Fruit fly (Drosophila melanogaster) whole organism, prepupa: Measurements from ENCODE around the gene CG13999.

ENCODE experiments used
- CG11294 ChIP-seq: fragments of 200-800 bp; sonication (Bioruptor generic); IDR thresholded peaks from 2 replicates; pipeline ENCODE4 v1.3.6; 2022; ENCODE audit warnings: missing biosample characterization, missing genetic modification characterization
- CG15336 ChIP-seq: fragments of 200-800 bp; sonication (Bioruptor generic); IDR thresholded peaks from 2 replicates; pipeline ENCODE4 v1.3.6; 2022; ENCODE audit warnings: missing biosample characterization, missing genetic modification characterization
- CG16779 ChIP-seq: fragments of 200-800 bp; sonication (Bioruptor generic); optimal IDR thresholded peaks from 3 replicates; lab custom pipeline; 2017; ENCODE audit warnings: missing biosample characterization, mild to moderate bottlenecking, missing genetic modification characterization
- CG31627 ChIP-seq: fragments of 200-800 bp; sonication (Bioruptor generic); optimal IDR thresholded peaks from 3 replicates; lab custom pipeline; 2016; ENCODE audit warnings: missing biosample characterization, missing genetic modification characterization
- CG34406 ChIP-seq: fragments of 200-800 bp; sonication (Bioruptor generic); optimal IDR thresholded peaks from 3 replicates; lab custom pipeline; 2016; ENCODE audit warnings: missing biosample characterization, missing genetic modification characterization
- CG3919 ChIP-seq: fragments of 200-800 bp; sonication (Bioruptor generic); optimal IDR thresholded peaks from 3 replicates; lab custom pipeline; 2016; ENCODE audit warnings: missing biosample characterization, missing genetic modification characterization
- CG6276 ChIP-seq: fragments of 200-800 bp; sonication (Bioruptor generic); optimal IDR thresholded peaks from 2 replicates; lab custom pipeline; 2017; ENCODE audit warnings: missing biosample characterization, mild to moderate bottlenecking, missing genetic modification characterization
- CG6854 ChIP-seq: fragments of 200-800 bp; sonication (Bioruptor generic); optimal IDR thresholded peaks from 2 replicates; lab custom pipeline; 2017; ENCODE audit warnings: missing biosample characterization, mild to moderate bottlenecking, missing genetic modification characterization
- CG7368 ChIP-seq: fragments of 200-800 bp; sonication (Bioruptor generic); optimal IDR thresholded peaks from 3 replicates; lab custom pipeline; 2016; ENCODE audit warnings: missing biosample characterization, missing genetic modification characterization
- CG8119 ChIP-seq: fragments of 200-800 bp; sonication (Bioruptor generic); IDR thresholded peaks from 3 replicates; pipeline ENCODE4 v1.3.6; 2022; ENCODE audit warnings: missing biosample characterization, missing genetic modification characterization
- Eip75B ChIP-seq: fragments of 200-800 bp; sonication (Bioruptor generic); optimal IDR thresholded peaks from 3 replicates; lab custom pipeline; 2016; ENCODE audit warnings: missing biosample characterization, missing genetic modification characterization
- Ets21C ChIP-seq: fragments of 200-800 bp; sonication (Bioruptor generic); optimal IDR thresholded peaks from 3 replicates; lab custom pipeline; 2016; ENCODE audit warnings: missing biosample characterization, missing genetic modification characterization
- Hr38 ChIP-seq: sonication (Bioruptor generic); optimal IDR thresholded peaks from 2 replicates; lab custom pipeline; 2016; ENCODE audit warnings: missing biosample characterization, missing genetic modification characterization
- Lpt ChIP-seq: fragments of 200-800 bp; sonication (Bioruptor generic); optimal IDR thresholded peaks from 3 replicates; lab custom pipeline; 2016; ENCODE audit warnings: missing biosample characterization, missing genetic modification characterization
- Smox ChIP-seq: fragments of 200-800 bp; sonication (Bioruptor generic); optimal IDR thresholded peaks from 3 replicates; lab custom pipeline; 2016; ENCODE audit warnings: missing biosample characterization, missing genetic modification characterization
- Sox102F ChIP-seq: fragments of 200-800 bp; sonication (Bioruptor generic); optimal IDR thresholded peaks from 2 replicates; lab custom pipeline; 2016; ENCODE audit warnings: missing biosample characterization, mild to moderate bottlenecking, missing genetic modification characterization
- Sox14 ChIP-seq: fragments of 200-800 bp; sonication (Bioruptor generic); optimal IDR thresholded peaks from 3 replicates; lab custom pipeline; 2016; ENCODE audit warnings: missing biosample characterization, missing genetic modification characterization
- Sox15 ChIP-seq: fragments of 200-800 bp; sonication (Bioruptor generic); optimal IDR thresholded peaks from 3 replicates; lab custom pipeline; 2016; ENCODE audit warnings: missing biosample characterization, missing genetic modification characterization
- achi ChIP-seq: fragments of 200-800 bp; sonication (Bioruptor generic); optimal IDR thresholded peaks from 3 replicates; lab custom pipeline; 2016; ENCODE audit warnings: missing biosample characterization, missing genetic modification characterization
- cyc ChIP-seq: fragments of 200-800 bp; sonication (Bioruptor generic); optimal IDR thresholded peaks from 3 replicates; lab custom pipeline; 2016; ENCODE audit warnings: missing biosample characterization, missing genetic modification characterization
- dsx ChIP-seq: fragments of 200-800 bp; optimal IDR thresholded peaks from 3 replicates; lab custom pipeline; 2019; ENCODE audit warnings: missing biosample characterization, mild to moderate bottlenecking, missing genetic modification characterization, moderate library complexity; ENCODE audit not compliant: poor library complexity, severe bottlenecking
- eg ChIP-seq: fragments of 200-800 bp; sonication (Bioruptor generic); IDR thresholded peaks from 3 replicates; pipeline ENCODE4 v1.3.6; 2022; ENCODE audit warnings: missing biosample characterization, missing genetic modification characterization
- esn ChIP-seq: fragments of 200-800 bp; sonication (Bioruptor generic); optimal IDR thresholded peaks from 2 replicates; lab custom pipeline; 2016; ENCODE audit warnings: missing biosample characterization, mild to moderate bottlenecking, missing genetic modification characterization, moderate library complexity
- fd85E ChIP-seq: fragments of 200-800 bp; sonication (Bioruptor generic); optimal IDR thresholded peaks from 3 replicates; lab custom pipeline; 2016; ENCODE audit warnings: missing biosample characterization, missing genetic modification characterization
- fkh ChIP-seq: fragments of 200-800 bp; sonication (Bioruptor generic); optimal IDR thresholded peaks from 3 replicates; lab custom pipeline; 2017; ENCODE audit warnings: missing biosample characterization, mild to moderate bottlenecking, missing genetic modification characterization, moderate library complexity
- lz ChIP-seq: fragments of 200-800 bp; sonication (Bioruptor generic); optimal IDR thresholded peaks from 3 replicates; lab custom pipeline; 2016; ENCODE audit warnings: missing biosample characterization, missing genetic modification characterization
- salr ChIP-seq, 2 experiments: fragments of 200-800 bp; sonication (Bioruptor generic); optimal IDR thresholded peaks; 3 replicates each; lab custom pipeline; 2016 to 2018; ENCODE audit warnings: missing biosample characterization in 2 of 2, missing genetic modification characterization in 2 of 2, mild to moderate bottlenecking in 1 of 2
- ss ChIP-seq, 2 experiments: fragments of 200-800 bp; sonication (Bioruptor generic); optimal IDR thresholded peaks; 2 replicates in 1 of 2; 3 replicates in 1 of 2; lab custom pipeline; 2017 to 2018; ENCODE audit warnings: mild to moderate bottlenecking in 2 of 2, missing biosample characterization in 2 of 2, missing genetic modification characterization in 2 of 2, moderate library complexity in 1 of 2
- svp ChIP-seq: fragments of 200-800 bp; sonication (Bioruptor generic); peaks from one replicate; lab custom pipeline; 2016; ENCODE audit warnings: missing biosample characterization, missing genetic modification characterization
- topi ChIP-seq: fragments of 200-800 bp; sonication (Bioruptor generic); optimal IDR thresholded peaks from 3 replicates; lab custom pipeline; 2016; ENCODE audit warnings: missing biosample characterization, missing genetic modification characterization
- vri ChIP-seq: fragments of 200-800 bp; sonication (Bioruptor generic); optimal IDR thresholded peaks from 3 replicates; lab custom pipeline; 2016; ENCODE audit warnings: missing biosample characterization, mild to moderate bottlenecking, missing genetic modification characterization

CG13999 gene

DNA sequence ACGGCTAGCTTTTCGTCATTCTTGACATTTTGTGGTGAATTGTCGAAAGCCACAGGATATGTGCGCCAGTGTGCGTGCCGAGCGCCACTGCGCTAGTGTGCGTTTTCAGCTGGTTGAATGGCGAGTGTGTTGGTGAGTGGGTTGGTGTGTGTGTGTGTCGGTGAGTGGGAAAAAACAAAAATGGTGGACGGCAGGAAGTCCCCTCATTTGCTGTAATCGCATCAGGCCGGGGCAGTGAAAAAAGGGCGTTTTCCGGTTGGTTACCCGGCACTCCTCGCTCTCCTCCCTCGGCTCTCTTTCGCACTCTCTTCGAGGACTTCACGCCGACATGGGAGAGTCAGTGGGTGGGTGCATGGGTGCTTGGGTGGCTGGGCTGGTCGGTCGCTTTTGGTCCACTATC lies 31.1 kb downstream of the CG13999 start:
- TF ChIP-seq salr (GFP tag; optimal IDR thresholded peaks at IDR 0.05; lab: Kevin White, UChicago) (no peak), CG7368 (GFP tag; lab: Kevin White, UChicago) (peak; percentile 6), ss (GFP tag; optimal IDR thresholded peaks at IDR 0.05; lab: Kevin White, UChicago) (no peak)
- TF ChIP-seq, all 60 proteins: peak for 1

DNA sequence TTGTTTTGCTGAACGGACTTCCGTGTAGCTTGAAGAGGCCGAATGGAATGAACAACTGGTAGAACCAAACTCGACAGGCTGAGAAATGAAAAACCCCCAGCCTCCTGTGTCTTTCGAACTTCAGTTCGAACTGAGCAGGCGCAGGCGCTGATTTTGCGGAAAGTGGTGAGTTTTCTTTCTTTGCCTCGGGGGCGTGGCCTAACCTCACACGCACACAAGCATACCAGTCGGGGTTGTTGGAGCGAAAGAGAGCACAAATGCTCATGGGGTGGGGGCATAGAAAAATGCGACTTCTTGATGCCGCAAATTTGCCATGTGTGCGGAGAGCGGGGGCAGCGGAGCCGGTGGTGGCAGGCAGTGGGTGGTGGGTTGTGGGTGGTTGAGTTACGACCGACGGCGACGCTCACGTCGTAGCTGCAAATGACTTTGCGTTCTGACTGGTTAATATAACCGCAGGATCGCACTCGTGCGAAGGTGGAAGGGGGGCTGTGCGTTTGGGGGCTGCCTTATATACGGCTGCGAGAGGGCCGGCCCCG lies 32.6 kb downstream of the CG13999 start, which contains the start of gene CG9016:
Gene CG9016 (minus strand): TSS at position 51 of the 536 bp plus-strand sequence.
- TF ChIP-seq esn (GFP tag; lab: Kevin White, UChicago): no peak
- peak; percentile 52 for TF ChIP-seq CG7368 (GFP tag; lab: Kevin White, UChicago)
- no peak for TF ChIP-seq Sox102F
- no peak for TF ChIP-seq lz (GFP tag; lab: Kevin White, UChicago)
- TF ChIP-seq svp (GFP tag; lab: Kevin White, UChicago): peak; percentile 6
- no peak for TF ChIP-seq achi

DNA sequence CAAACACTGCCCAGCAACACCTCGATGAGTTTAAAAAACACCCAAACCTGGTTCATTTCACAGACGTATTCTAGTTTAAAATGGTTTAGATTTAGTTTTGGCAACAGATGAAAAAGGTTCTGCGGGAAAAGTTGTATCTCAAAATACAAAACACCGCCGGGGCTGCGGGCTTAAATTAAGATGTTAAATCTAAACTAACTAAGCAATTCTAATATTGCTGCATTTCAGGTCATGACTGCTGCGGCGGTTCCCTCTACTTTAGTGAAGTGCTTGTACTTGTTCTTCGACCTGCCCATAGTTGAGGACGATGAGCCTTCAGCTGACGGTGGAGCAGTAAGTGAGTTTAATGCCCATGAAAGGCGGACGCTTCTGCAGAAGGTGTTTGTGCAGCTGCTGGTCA lies 46.1 kb downstream of the CG13999 start, which contains the start of gene CG14000:
Gene CG14000 (minus strand): TSS at position 101 of the 400 bp plus-strand sequence.
- TF ChIP-seq salr (GFP tag; optimal IDR thresholded peaks at IDR 0.05; lab: Kevin White, UChicago) (no peak), Smox (GFP tag; lab: Kevin White, UChicago) (no peak), Sox102F (no peak), Ets21C (GFP tag; lab: Kevin White, UChicago) (no peak), CG3919 (GFP tag; lab: Kevin White, UChicago) (no peak), vri (no peak), Lpt (GFP tag; lab: Kevin White, UChicago) (no peak), fkh (GFP tag; lab: Kevin White, UChicago) (no peak), CG15336 (GFP tag; lab: Robert Waterston, UW) (no peak), esn (GFP tag; lab: Kevin White, UChicago) (no peak), CG11294 (GFP tag; lab: Robert Waterston, UW) (no peak), ss (GFP tag; optimal IDR thresholded peaks at IDR 0.05; lab: Kevin White, UChicago) (no peak), eg (GFP tag; lab: Robert Waterston, UW) (no peak)

DNA sequence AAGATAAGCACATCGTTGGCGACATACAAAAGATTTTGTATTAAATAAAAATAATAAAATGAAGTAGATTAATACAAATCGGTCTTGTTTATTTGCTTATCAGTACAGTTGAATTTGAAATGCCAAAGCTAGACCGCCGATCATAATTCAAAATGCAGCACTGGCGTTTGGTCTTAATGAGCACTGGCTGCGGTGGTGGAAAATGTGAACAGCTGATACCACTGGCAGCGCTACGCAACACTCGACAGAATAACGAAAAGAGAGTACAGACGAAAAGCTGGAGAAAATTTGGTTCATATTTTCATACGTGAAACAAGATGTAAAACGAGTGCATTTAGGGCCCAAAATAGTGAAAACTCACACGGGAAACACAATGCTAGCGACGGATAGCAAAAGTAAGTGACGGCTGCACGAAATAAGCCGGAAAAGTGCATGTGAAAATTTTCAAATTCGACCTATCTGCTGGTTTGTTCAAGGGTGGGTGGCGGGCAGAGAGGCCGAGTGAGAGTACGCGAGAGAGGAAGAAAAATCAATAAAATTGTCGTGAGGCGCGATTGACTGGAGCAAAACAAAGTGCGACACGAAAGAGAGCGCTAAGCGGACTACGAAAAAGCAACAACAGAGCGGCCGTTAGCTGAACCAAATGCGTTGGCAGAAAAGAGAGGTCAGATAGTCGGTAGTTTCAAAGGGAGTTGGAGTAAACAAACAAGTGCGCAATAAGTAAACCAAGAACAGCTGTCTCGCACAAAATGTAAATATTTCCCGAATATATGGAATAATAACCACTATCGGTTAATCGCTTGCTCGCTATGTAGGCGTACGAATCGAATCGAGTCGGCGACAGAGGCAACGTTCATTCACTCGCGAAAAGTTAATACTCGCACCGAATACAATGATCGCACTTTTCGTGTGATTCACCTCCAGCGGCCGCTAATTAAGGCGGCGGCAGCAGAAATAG lies 49.1 kb downstream of the CG13999 start, which contains the start of gene bchs:
Gene bchs (plus strand): TSS at position 277 of the 958 bp plus-strand sequence.
- no peak for TF ChIP-seq CG11294 (GFP tag; lab: Robert Waterston, UW)
- no peak for TF ChIP-seq Lpt (GFP tag; lab: Kevin White, UChicago)
- peak; percentile 3 for TF ChIP-seq cyc (GFP tag; lab: Kevin White, UChicago)
- TF ChIP-seq salr (GFP tag; optimal IDR thresholded peaks at IDR 0.05; lab: Kevin White, UChicago): peak in 1 of 2 experiments; percentile 26
- TF ChIP-seq dsx (GFP tag; lab: Kevin White, UChicago): no peak
- peak; percentile 5 for TF ChIP-seq esn (GFP tag; lab: Kevin White, UChicago)
- no peak for TF ChIP-seq Hr38 (GFP tag; lab: Kevin White, UChicago)
- no peak for TF ChIP-seq Sox15 (GFP tag; lab: Kevin White, UChicago)
- peak; percentile 24 for TF ChIP-seq topi (GFP tag; lab: Kevin White, UChicago)
- peak; percentile 100 for TF ChIP-seq fkh (GFP tag; lab: Kevin White, UChicago)
- peak; percentile 11 for TF ChIP-seq CG16779 (tag; lab: Kevin White, UChicago)
- TF ChIP-seq vri: peak; percentile 73
- peak; percentile 41 for TF ChIP-seq Sox14
- peak; percentile 77 for TF ChIP-seq svp (GFP tag; lab: Kevin White, UChicago)
- TF ChIP-seq CG6854: no peak
- peak; percentile 62 for TF ChIP-seq CG31627 (GFP tag; lab: Kevin White, UChicago)
- TF ChIP-seq lz (GFP tag; lab: Kevin White, UChicago): peak; percentile 25
- 0 out of 3 replicates have a peak, but pooled peaks have one; percentile 42 for TF ChIP-seq CG8119
- TF ChIP-seq CG6276 (GFP tag; lab: Kevin White, UChicago): peak; percentile 78
- TF ChIP-seq achi: peak; percentile 7
- peak; percentile 17 for TF ChIP-seq CG34406 (GFP tag; lab: Kevin White, UChicago)
- TF ChIP-seq CG15336 (GFP tag; lab: Robert Waterston, UW): 0 out of 2 replicates have a peak, but pooled peaks have one; percentile 22
- no peak for TF ChIP-seq fd85E (GFP tag; lab: Kevin White, UChicago)
- peak; percentile 12 for TF ChIP-seq Eip75B (GFP tag; lab: Kevin White, UChicago)
- TF ChIP-seq, all 60 proteins: peak for 17
